Worm (Caenorhabditis elegans): ENCODE data around the gene sams-1.

ce11 chrX:11933547-11933946 lies 32.2 kb upstream of the sams-1 start:
- 0 out of 2 replicates have a peak, but pooled peaks have one; percentile 32 for TF ChIP-seq tab-1 (GFP tag; IDR thresholded peaks at IDR 0.05)
- TF ChIP-seq cog-1 (tag; optimal IDR thresholded peaks at IDR 0.05), result no peak

All from whole organism, midembryonic.